Fruit fly (Drosophila melanogaster): ENCODE results near the gene CG14443.

CG14443 gene

dm6 chrX:6678635-6679501 lies 45.1 kb downstream of the CG14443 start, which contains the start of gene ND-ASHI:
ND-ASHI (minus strand) TSS chrX:6679118.
- TF ChIP-seq CG4854 (GFP tag; optimal IDR thresholded peaks at IDR 0.05) (peak; percentile 93), oc (tag; optimal IDR thresholded peaks at IDR 0.05) (peak; percentile 90), dan (GFP tag; IDR thresholded peaks at IDR 0.05) (peak; percentile 74), CG16779 (GFP tag; IDR thresholded peaks at IDR 0.05) (peak; percentile 96), CG1024 (GFP tag; IDR thresholded peaks at IDR 0.05) (peak; percentile 89), tio (GFP tag; optimal IDR thresholded peaks at IDR 0.05) (no peak), sens-2 (GFP tag; IDR thresholded peaks at IDR 0.05) (peak; percentile 95), Dad (GFP tag; optimal IDR thresholded peaks at IDR 0.05) (peak; percentile 90), row (GFP tag; IDR thresholded peaks at IDR 0.05) (peak; percentile 95), CG12155 (GFP tag; optimal IDR thresholded peaks at IDR 0.05) (peak; percentile 93), CG4404 (GFP tag; IDR thresholded peaks at IDR 0.05) (peak; percentile 85), jumu (GFP tag; optimal IDR thresholded peaks at IDR 0.05) (peak; percentile 86), CG18764 (GFP tag; optimal IDR thresholded peaks at IDR 0.05) (peak; percentile 85), sens (GFP tag) (peak; percentile 98), CG18476 (GFP tag; optimal IDR thresholded peaks at IDR 0.05) (peak; percentile 93), gcm2 (GFP tag; optimal IDR thresholded peaks at IDR 0.05) (peak; percentile 93), crc (GFP tag; optimal IDR thresholded peaks at IDR 0.05) (peak; percentile 85), grau (tag; optimal IDR thresholded peaks at IDR 0.05) (peak; percentile 92), CG12391 (tag; optimal IDR thresholded peaks at IDR 0.05) (peak; percentile 93), caup (GFP tag; optimal IDR thresholded peaks at IDR 0.05; ENCODE audit: severe bottlenecking) (peak; percentile 98), CG18619 (GFP tag; optimal IDR thresholded peaks at IDR 0.05) (peak; percentile 93), shn (GFP tag; optimal IDR thresholded peaks at IDR 0.05) (peak; percentile 77), cato (GFP tag; optimal IDR thresholded peaks at IDR 0.05; ENCODE audit: borderline replicate concordance) (peak; percentile 69), sd (tag; optimal IDR thresholded peaks at IDR 0.05) (peak; percentile 86), sima (GFP tag; optimal IDR thresholded peaks at IDR 0.05) (peak; percentile 85), wor (GFP tag; IDR thresholded peaks at IDR 0.05) (peak; percentile 82), CG17912 (GFP tag; optimal IDR thresholded peaks at IDR 0.05) (peak; percentile 69), HLH54F (GFP tag; optimal IDR thresholded peaks at IDR 0.05) (peak; percentile 93), fu2 (GFP tag; optimal IDR thresholded peaks at IDR 0.05) (peak; percentile 86), crp (GFP tag; optimal IDR thresholded peaks at IDR 0.05) (peak in 1 of 2 experiments; percentile 49), Aef1 (GFP tag; IDR thresholded peaks at IDR 0.05) (peak; percentile 95), her (GFP tag; optimal IDR thresholded peaks at IDR 0.05) (peak; percentile 84), ranshi (GFP tag; IDR thresholded peaks at IDR 0.05) (peak; percentile 96), Dref (GFP tag; IDR thresholded peaks at IDR 0.05) (peak; percentile 45), CG18011 (GFP tag; optimal IDR thresholded peaks at IDR 0.05) (peak; percentile 84), CG7372 (GFP tag; IDR thresholded peaks at IDR 0.05) (peak; percentile 95), amos (GFP tag; IDR thresholded peaks at IDR 0.05; ENCODE audit: partially characterized antibody) (no peak), fd102C (GFP tag; optimal IDR thresholded peaks at IDR 0.05) (peak; percentile 15), en (GFP tag; optimal IDR thresholded peaks at IDR 0.05) (peak; percentile 74), Side (GFP tag; optimal IDR thresholded peaks at IDR 0.05) (peak; percentile 87), lola (GFP tag; optimal IDR thresholded peaks at IDR 0.05) (peak in 1 of 3 experiments; percentile 76), ems (GFP tag; optimal IDR thresholded peaks at IDR 0.05) (peak; percentile 93), CG14710 (tag; optimal IDR thresholded peaks at IDR 0.05) (peak; percentile 79), CG31388 (GFP tag; optimal IDR thresholded peaks at IDR 0.05) (peak; percentile 79), Trl (optimal IDR thresholded peaks at IDR 0.05) (no peak), Trl (GFP tag; optimal IDR thresholded peaks at IDR 0.05) (peak; percentile 90), CG10147 (GFP tag; optimal IDR thresholded peaks at IDR 0.05) (peak; percentile 96), PHDP (tag; optimal IDR thresholded peaks at IDR 0.05) (peak; percentile 95), Mes4 (GFP tag; optimal IDR thresholded peaks at IDR 0.05) (peak; percentile 84)

Data from whole organism, embryonic.